Fruit fly (Drosophila melanogaster) whole organism, embryonic: ENCODE measurements around the gene Kmn2.

Experiments used
- Bteb2 ChIP-seq: fragments of 200-800 bp; sonication (Bioruptor generic); optimal IDR thresholded peaks from 2 replicates; lab custom pipeline; 2016; ENCODE audit warnings: missing biosample characterization, missing genetic modification characterization
- CG10267 ChIP-seq: fragments of 200-800 bp; sonication (Bioruptor generic); optimal IDR thresholded peaks from 2 replicates; lab custom pipeline; 2018; ENCODE audit warnings: missing biosample characterization, mild to moderate bottlenecking, missing genetic modification characterization, moderate library complexity
- CG10274 ChIP-seq: fragments of 200-800 bp; sonication (Bioruptor generic); optimal IDR thresholded peaks from 3 replicates; lab custom pipeline; 2017; ENCODE audit warnings: missing biosample characterization, mild to moderate bottlenecking, missing genetic modification characterization
- CG10543 ChIP-seq: fragments of 200-800 bp; sonication (Bioruptor generic); optimal IDR thresholded peaks from 3 replicates; lab custom pipeline; 2017; ENCODE audit warnings: missing biosample characterization, mild to moderate bottlenecking, missing genetic modification characterization, moderate library complexity
- CG10959 ChIP-seq: fragments of 200-800 bp; sonication (Bioruptor generic); IDR thresholded peaks from 2 replicates; pipeline ENCODE4 v1.3.6; 2022; ENCODE audit warnings: missing biosample characterization, missing genetic modification characterization
- CG10979 ChIP-seq: fragments of 200-800 bp; sonication (Bioruptor generic); optimal IDR thresholded peaks from 2 replicates; lab custom pipeline; 2018; ENCODE audit warnings: missing biosample characterization, mild to moderate bottlenecking, missing genetic modification characterization, moderate library complexity
- CG11504 ChIP-seq: fragments of 200-800 bp; sonication (Bioruptor generic); optimal IDR thresholded peaks from 3 replicates; lab custom pipeline; 2019; ENCODE audit warnings: missing biosample characterization, mild to moderate bottlenecking, missing genetic modification characterization, moderate library complexity
- CG12071 ChIP-seq: fragments of 200-800 bp; sonication (Bioruptor generic); optimal IDR thresholded peaks from 3 replicates; lab custom pipeline; 2018; ENCODE audit warnings: missing biosample characterization, mild to moderate bottlenecking, missing genetic modification characterization
- CG12769 ChIP-seq: fragments of 200-800 bp; sonication (Bioruptor generic); optimal IDR thresholded peaks from 2 replicates; lab custom pipeline; 2019; ENCODE audit warnings: missing biosample characterization, mild to moderate bottlenecking, missing genetic modification characterization, moderate library complexity
- CG13624 ChIP-seq: fragments of 200-800 bp; sonication (Bioruptor generic); optimal IDR thresholded peaks from 2 replicates; lab custom pipeline; 2016; ENCODE audit warnings: missing biosample characterization, missing genetic modification characterization
- CG13775 ChIP-seq: fragments of 200-800 bp; sonication (Bioruptor generic); optimal IDR thresholded peaks from 3 replicates; lab custom pipeline; 2017; ENCODE audit warnings: missing biosample characterization, mild to moderate bottlenecking, missing genetic modification characterization
- CG1603 ChIP-seq: fragments of 200-800 bp; sonication (Bioruptor generic); optimal IDR thresholded peaks from 2 replicates; lab custom pipeline; 2019; ENCODE audit warnings: missing biosample characterization, mild to moderate bottlenecking, missing genetic modification characterization, moderate library complexity
- CG18262 ChIP-seq: fragments of 200-800 bp; optimal IDR thresholded peaks from 3 replicates; lab custom pipeline; 2019; ENCODE audit warnings: missing biosample characterization, mild to moderate bottlenecking, missing genetic modification characterization, moderate library complexity
- CG1832 ChIP-seq: fragments of 200-800 bp; sonication (Bioruptor generic); optimal IDR thresholded peaks from 2 replicates; lab custom pipeline; 2017; ENCODE audit warnings: missing biosample characterization, mild to moderate bottlenecking, missing genetic modification characterization, inconsistent platforms
- CG3726 ChIP-seq: fragments of 200-800 bp; sonication (Bioruptor generic); IDR thresholded peaks from 3 replicates; pipeline ENCODE4, ENCODE4 v1.3.6; 2022; ENCODE audit warnings: missing biosample characterization, missing genetic modification characterization
- CG4617 ChIP-seq: fragments of 200-800 bp; sonication (Bioruptor generic); optimal IDR thresholded peaks from 3 replicates; lab custom pipeline; 2016; ENCODE audit warnings: missing biosample characterization, missing genetic modification characterization, borderline replicate concordance
- CG5245 ChIP-seq: fragments of 200-800 bp; sonication (Bioruptor generic); optimal IDR thresholded peaks from 3 replicates; lab custom pipeline; 2016; ENCODE audit warnings: missing biosample characterization, missing genetic modification characterization
- CG5953 ChIP-seq: fragments of 200-800 bp; sonication (Bioruptor generic); IDR thresholded peaks from 2 replicates; pipeline ENCODE4 v1.3.6; 2022; ENCODE audit warnings: missing biosample characterization, missing genetic modification characterization
- CG6791 ChIP-seq: fragments of 200-800 bp; sonication (Bioruptor generic); IDR thresholded peaks from 3 replicates; pipeline ENCODE4 v1.3.6; 2022; ENCODE audit warnings: missing biosample characterization, missing genetic modification characterization; ENCODE audit not compliant: partially characterized antibody
- CG7987 ChIP-seq: fragments of 200-800 bp; sonication (Bioruptor generic); optimal IDR thresholded peaks from 2 replicates; lab custom pipeline; 2018; ENCODE audit warnings: missing biosample characterization, mild to moderate bottlenecking, missing genetic modification characterization, moderate library complexity
- CG8924 ChIP-seq: fragments of 200-800 bp; optimal IDR thresholded peaks from 3 replicates; lab custom pipeline; 2019; ENCODE audit warnings: missing biosample characterization, mild to moderate bottlenecking, missing genetic modification characterization, moderate library complexity
- CG9797 ChIP-seq: fragments of 200-800 bp; sonication (Bioruptor generic); optimal IDR thresholded peaks from 3 replicates; lab custom pipeline; 2018; ENCODE audit warnings: missing biosample characterization, mild to moderate bottlenecking, missing genetic modification characterization
- CTCF ChIP-seq: fragments of 200-800 bp; sonication (Bioruptor generic); optimal IDR thresholded peaks from 2 replicates; lab custom pipeline; 2017; ENCODE audit warnings: missing biosample characterization, mild to moderate bottlenecking, missing genetic modification characterization, moderate library complexity
- Dek ChIP-seq: fragments of 200-800 bp; sonication (Bioruptor generic); optimal IDR thresholded peaks from 3 replicates; lab custom pipeline; 2019; ENCODE audit warnings: missing biosample characterization, mild to moderate bottlenecking, missing genetic modification characterization, moderate library complexity
- Dip3 ChIP-seq: fragments of 200-800 bp; sonication (Bioruptor generic); optimal IDR thresholded peaks from 3 replicates; lab custom pipeline; 2016; ENCODE audit warnings: missing biosample characterization, missing genetic modification characterization
- Dll ChIP-seq: fragments of 200-800 bp; sonication (Bioruptor generic); IDR thresholded peaks from 4 replicates; pipeline ENCODE4 v1.3.6; 2022; ENCODE audit warnings: missing biosample characterization, missing genetic modification characterization; ENCODE audit not compliant: partially characterized antibody
- Doc3 ChIP-seq: fragments of 200-800 bp; sonication (Bioruptor generic); IDR thresholded peaks from 3 replicates; pipeline ENCODE4 v1.3.6; 2022; ENCODE audit warnings: missing biosample characterization, missing genetic modification characterization; ENCODE audit not compliant: partially characterized antibody
- Ets65A ChIP-seq: fragments of 200-800 bp; sonication (Bioruptor generic); peaks from one replicate; lab custom pipeline; 2016; ENCODE audit warnings: missing biosample characterization, missing genetic modification characterization
- Ets97D ChIP-seq: fragments of 200-800 bp; sonication (Bioruptor generic); optimal IDR thresholded peaks from 3 replicates; lab custom pipeline; 2016; ENCODE audit warnings: missing biosample characterization, missing genetic modification characterization
- MESR4 ChIP-seq: fragments of 200-800 bp; sonication (Bioruptor generic); optimal IDR thresholded peaks from 2 replicates; lab custom pipeline; 2018; ENCODE audit warnings: missing biosample characterization, mild to moderate bottlenecking, missing genetic modification characterization, moderate library complexity
- Max ChIP-seq: fragments of 200-800 bp; sonication (Bioruptor generic); optimal IDR thresholded peaks from 2 replicates; lab custom pipeline; 2016; ENCODE audit warnings: missing biosample characterization, mild to moderate bottlenecking, missing genetic modification characterization
- Med ChIP-seq: fragments of 200-800 bp; sonication (Bioruptor generic); peaks from one replicate; lab custom pipeline; 2016; ENCODE audit warnings: missing biosample characterization, missing genetic modification characterization, mild to moderate bottlenecking, inconsistent platforms, moderate library complexity
- PHDP ChIP-seq: fragments of 200-800 bp; sonication (Bioruptor generic); optimal IDR thresholded peaks from 3 replicates; lab custom pipeline; 2018; ENCODE audit warnings: missing biosample characterization, mild to moderate bottlenecking, missing genetic modification characterization, moderate library complexity
- Pdp1 ChIP-seq, 2 experiments: fragments of 200-800 bp; sonication (Bioruptor generic); optimal IDR thresholded peaks; 3 replicates each; lab custom pipeline; 2016; ENCODE audit warnings: missing biosample characterization in 2 of 2, missing genetic modification characterization in 2 of 2, mild to moderate bottlenecking in 1 of 2, moderate library complexity in 1 of 2
- Rfx ChIP-seq: fragments of 200-800 bp; sonication (Bioruptor generic); IDR thresholded peaks from 2 replicates; pipeline ENCODE4 v1.3.6; 2022; ENCODE audit warnings: missing biosample characterization, missing genetic modification characterization
- Scr ChIP-seq: fragments of 200-800 bp; sonication (Bioruptor generic); IDR thresholded peaks from 2 replicates; pipeline ENCODE4 v1.3.6; 2022; ENCODE audit warnings: missing biosample characterization, missing genetic modification characterization; ENCODE audit not compliant: partially characterized antibody
- cato ChIP-seq: fragments of 200-800 bp; sonication (Bioruptor generic); optimal IDR thresholded peaks from 2 replicates; lab custom pipeline; 2016; ENCODE audit warnings: missing biosample characterization, missing genetic modification characterization, borderline replicate concordance
- chinmo ChIP-seq: fragments of 200-800 bp; sonication (Bioruptor generic); IDR thresholded peaks from 4 replicates; pipeline ENCODE4 v1.3.6; 2022; ENCODE audit warnings: missing biosample characterization, missing genetic modification characterization; ENCODE audit not compliant: partially characterized antibody
- dm ChIP-seq: fragments of 200-800 bp; sonication (Bioruptor generic); optimal IDR thresholded peaks from 3 replicates; lab custom pipeline; 2016; ENCODE audit warnings: missing biosample characterization, missing genetic modification characterization
- emc ChIP-seq: fragments of 200-800 bp; sonication (Bioruptor generic); optimal IDR thresholded peaks from 2 replicates; lab custom pipeline; 2016; ENCODE audit warnings: missing biosample characterization, missing genetic modification characterization
- gro ChIP-seq: fragments of 200-800 bp; sonication (Bioruptor generic); optimal IDR thresholded peaks from 2 replicates; lab custom pipeline; 2016; ENCODE audit warnings: missing biosample characterization, missing genetic modification characterization
- kni ChIP-seq: fragments of 200-800 bp; sonication (Bioruptor generic); optimal IDR thresholded peaks from 3 replicates; lab custom pipeline; 2017; ENCODE audit warnings: mild to moderate bottlenecking, missing biosample characterization, missing genetic modification reagents, missing genetic modification characterization
- nerfin-1 ChIP-seq: fragments of 200-800 bp; sonication (Bioruptor generic); optimal IDR thresholded peaks from 3 replicates; lab custom pipeline; 2019; ENCODE audit warnings: missing biosample characterization, mild to moderate bottlenecking, missing genetic modification characterization, moderate library complexity
- nerfin-2 ChIP-seq: fragments of 200-800 bp; sonication (Bioruptor generic); IDR thresholded peaks from 2 replicates; pipeline ENCODE4 v1.3.6; 2022; ENCODE audit warnings: missing biosample characterization, missing genetic modification characterization; ENCODE audit not compliant: partially characterized antibody
- phol ChIP-seq: fragments of 200-800 bp; sonication (Bioruptor generic); optimal IDR thresholded peaks from 3 replicates; lab custom pipeline; 2018; ENCODE audit warnings: missing biosample characterization, mild to moderate bottlenecking, missing genetic modification characterization, moderate library complexity
- so ChIP-seq: fragments of 200-800 bp; sonication (Bioruptor generic); IDR thresholded peaks from 3 replicates; pipeline ENCODE4 v1.3.6; 2022; ENCODE audit warnings: missing biosample characterization, missing genetic modification characterization
- tx ChIP-seq: fragments of 200-800 bp; sonication (Bioruptor generic); optimal IDR thresholded peaks from 2 replicates; lab custom pipeline; 2016; ENCODE audit warnings: missing biosample characterization, missing genetic modification characterization
- vnd ChIP-seq: fragments of 200-800 bp; sonication (Bioruptor generic); IDR thresholded peaks from 3 replicates; pipeline ENCODE4 v1.3.6; 2022; ENCODE audit warnings: missing biosample characterization, missing genetic modification characterization; ENCODE audit not compliant: partially characterized antibody

Gene Kmn2

DNA sequence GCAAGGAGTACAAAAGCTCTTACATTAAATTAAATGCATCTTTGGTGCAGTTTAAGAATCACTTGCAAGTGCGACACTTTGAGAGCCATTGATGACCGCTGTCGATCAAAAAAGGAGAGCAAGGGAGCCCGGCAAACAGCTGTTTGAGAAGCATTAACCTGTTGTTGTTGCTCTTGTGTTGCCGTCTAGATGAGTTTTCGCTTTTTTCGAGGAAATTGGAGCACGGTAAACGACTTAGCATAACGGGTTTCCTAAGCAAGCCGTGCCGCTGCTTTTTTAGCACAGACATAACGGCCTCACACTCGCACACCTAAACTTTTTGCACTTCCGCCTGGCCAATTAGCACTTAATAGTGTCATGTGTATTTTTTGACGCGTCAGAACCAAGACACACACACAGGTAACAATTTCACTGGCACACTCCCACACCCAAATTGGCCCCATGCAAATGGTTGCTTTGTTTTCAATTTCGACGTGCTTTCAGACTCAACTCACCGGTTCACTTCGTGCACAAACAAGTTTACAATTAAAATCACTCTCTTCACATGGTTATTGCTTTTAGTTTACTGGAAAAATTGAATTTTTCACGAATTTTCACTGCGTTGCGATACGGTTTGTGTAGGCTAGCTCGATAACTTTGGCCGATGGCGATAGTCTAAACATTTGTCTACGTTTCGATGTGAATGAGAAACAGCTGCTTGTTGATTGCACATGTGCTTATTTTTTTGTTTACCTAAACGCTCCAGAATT lies 29.2 kb upstream of the Kmn2 start, which contains the start of the genes CG10903 and CG2747 (continued):
- TF ChIP-seq cato (GFP tag; lab: Kevin White, UChicago) (no peak), CG1603 (tag; lab: Kevin White, UChicago) (peak; percentile 47), nerfin-2 (GFP tag; lab: Robert Waterston, UW) (peak; percentile 16; the same call in 1 of the 2 replicates), CG3726 (no peak), CG10543 (peak; percentile 41), Ets97D (GFP tag; lab: Kevin White, UChicago) (peak; percentile 36), Rfx (GFP tag; lab: Robert Waterston, UW) (0 out of 2 replicates have a peak, but pooled peaks have one; percentile 35), phol (tag; lab: Kevin White, UChicago) (peak; percentile 43), CG11504 (no peak), CG7987 (GFP tag; lab: Kevin White, UChicago) (peak; percentile 42), CG1832 (GFP tag; lab: Kevin White, UChicago) (no peak), tx (peak; percentile 61), CG6791 (GFP tag; lab: Robert Waterston, UW) (peak; percentile 68; the same call in 2 of the 3 replicates), CG10979 (tag; lab: Kevin White, UChicago) (no peak), CG5953 (no peak), nerfin-1 (tag; lab: Kevin White, UChicago) (peak; percentile 13), Dip3 (no peak), Med (GFP tag; lab: Kevin White, UChicago) (peak; percentile 85), CG10267 (tag; lab: Kevin White, UChicago) (peak; percentile 11), CG9797 (GFP tag; lab: Kevin White, UChicago) (peak; percentile 12), PHDP (tag; lab: Kevin White, UChicago) (no peak), Doc3 (peak; percentile 64; the same call in 2 of the 3 replicates), Max (GFP tag; lab: Kevin White, UChicago) (peak; percentile 63), gro (GFP tag; lab: Kevin White, UChicago) (peak; percentile 76), MESR4 (GFP tag; lab: Kevin White, UChicago) (peak; percentile 82), Ets65A (GFP tag; lab: Kevin White, UChicago) (no peak), so (GFP tag; lab: Robert Waterston, UW) (no peak), Dll (GFP tag; lab: Robert Waterston, UW) (peak; percentile 73), vnd (peak; percentile 33; the same call in 1 of the 3 replicates), CG13775 (no peak), CG10959 (GFP tag; lab: Robert Waterston, UW) (no peak), CG12071 (GFP tag; lab: Kevin White, UChicago) (no peak), CG4617 (GFP tag; lab: Kevin White, UChicago) (peak; percentile 76), CG5245 (no peak), CTCF (GFP tag; lab: Kevin White, UChicago) (no peak), chinmo (GFP tag; lab: Robert Waterston, UW) (peak; percentile 59; the same call in 1 of the 4 replicates), CG8924 (tag; lab: Kevin White, UChicago) (peak; percentile 8), dm (GFP tag; lab: Kevin White, UChicago) (peak; percentile 89), Dek (tag; lab: Kevin White, UChicago) (no peak), CG18262 (tag; lab: Kevin White, UChicago) (peak; percentile 8), Bteb2 (GFP tag; lab: Kevin White, UChicago) (no peak), CG12769 (tag; lab: Kevin White, UChicago) (peak; percentile 41), emc (GFP tag; lab: Kevin White, UChicago) (no peak), CG13624 (GFP tag; lab: Kevin White, UChicago) (peak; percentile 17), CG10274 (no peak), Scr (GFP tag; lab: Robert Waterston, UW) (peak; percentile 74), kni (peak; percentile 74), Pdp1 (GFP tag; optimal IDR thresholded peaks at IDR 0.05; lab: Kevin White, UChicago) (peak in 1 of 2 experiments; percentile 43)
